Worm (Caenorhabditis elegans): ENCODE data around the gene sri-43.
A peak's percentile ranks its signal among the peaks of the same experiment; 100 is the strongest.

The sri-43 gene

DNA sequence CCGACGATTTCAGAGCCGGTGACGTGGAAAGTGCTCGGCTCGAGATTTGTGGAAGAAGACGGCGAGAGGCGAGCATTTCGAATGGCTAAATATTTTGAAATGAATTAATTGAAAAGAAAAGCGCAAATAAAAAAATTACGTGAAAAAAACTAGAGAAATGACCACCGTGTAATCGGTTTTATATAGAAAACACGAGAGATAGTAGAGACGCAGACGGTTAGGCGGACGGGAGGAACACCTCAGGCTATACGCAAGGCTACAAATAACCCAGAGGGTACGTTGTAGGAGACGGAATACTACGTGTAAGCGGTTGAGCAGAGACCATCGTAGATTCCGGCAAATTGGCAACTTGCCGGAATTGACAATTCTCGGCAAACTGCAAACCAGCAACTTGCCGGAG, 33.3 kb downstream of the sri-43 start, which contains the start of gene Y25C1A.13:
Gene Y25C1A.13, minus strand, starts transcription at position 101 of the 400 bp plus-strand sequence.
- TF ChIP-seq ama-1 (optimal IDR thresholded peaks at IDR 0.05) (no peak), ceh-18 (tag; optimal IDR thresholded peaks at IDR 0.05) (no peak), zip-5 (tag; optimal IDR thresholded peaks at IDR 0.05) (no peak), T23F11.4 (GFP tag; optimal IDR thresholded peaks at IDR 0.05) (no peak), elt-4 (tag; optimal IDR thresholded peaks at IDR 0.05) (no peak), sdc-2 (tag; optimal IDR thresholded peaks at IDR 0.05) (no peak), nfya-1 (tag; optimal IDR thresholded peaks at IDR 0.05) (no peak), lim-6 (tag; optimal IDR thresholded peaks at IDR 0.05) (no peak), odd-2 (tag; optimal IDR thresholded peaks at IDR 0.05) (no peak), C08G9.2 (tag; optimal IDR thresholded peaks at IDR 0.05) (no peak), ceh-6 (GFP tag; optimal IDR thresholded peaks at IDR 0.05) (no peak), hlh-8 (tag; optimal IDR thresholded peaks at IDR 0.05) (no peak), madf-2 (tag; optimal IDR thresholded peaks at IDR 0.05) (no peak), unc-55 (GFP tag; optimal IDR thresholded peaks at IDR 0.05) (no peak)

DNA sequence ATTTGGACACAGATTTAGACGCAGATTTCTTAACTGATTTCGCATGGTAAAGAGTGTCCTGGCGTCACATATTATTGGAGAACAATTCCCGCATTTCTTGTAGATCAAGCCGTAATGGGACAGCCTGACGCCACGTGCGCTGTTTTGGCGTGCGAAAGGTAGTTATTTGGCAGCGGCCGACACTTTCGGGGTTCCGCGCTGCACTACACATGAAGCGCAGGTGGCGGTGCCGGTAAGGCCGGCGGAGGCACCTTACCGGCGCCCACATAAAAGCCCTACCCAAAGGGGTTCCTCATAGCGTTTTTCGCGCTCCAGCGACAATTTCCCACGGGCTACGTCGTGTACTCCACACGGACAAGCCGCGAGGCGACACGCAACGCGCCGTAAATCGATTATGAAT, 34.4 kb downstream of the sri-43 start:
- TF ChIP-seq ceh-19 (GFP tag; optimal IDR thresholded peaks at IDR 0.05): no peak
- no peak for TF ChIP-seq ceh-2 (tag; optimal IDR thresholded peaks at IDR 0.05)
- TF ChIP-seq lin-11 (tag; optimal IDR thresholded peaks at IDR 0.05): no peak
- no peak for TF ChIP-seq sdc-2 (tag; optimal IDR thresholded peaks at IDR 0.05)
- TF ChIP-seq ahr-1 (tag; optimal IDR thresholded peaks at IDR 0.05): no peak
- no peak for TF ChIP-seq elt-2 (tag; optimal IDR thresholded peaks at IDR 0.05)
- TF ChIP-seq K09A11.1 (tag; optimal IDR thresholded peaks at IDR 0.05; ENCODE audit: insufficient read depth): no peak
- no peak for TF ChIP-seq ceh-9 (tag; optimal IDR thresholded peaks at IDR 0.05)
- TF ChIP-seq hlh-13 (GFP tag; optimal IDR thresholded peaks at IDR 0.05): no peak
- no peak for TF ChIP-seq madf-2 (tag; optimal IDR thresholded peaks at IDR 0.05)
- TF ChIP-seq mec-3 (tag; optimal IDR thresholded peaks at IDR 0.05; ENCODE audit: borderline replicate concordance): no peak
- TF ChIP-seq hlh-30 (tag; optimal IDR thresholded peaks at IDR 0.05; ENCODE audit: insufficient read depth): no peak
- no peak for TF ChIP-seq pat-9 (tag; optimal IDR thresholded peaks at IDR 0.05)
- no peak for TF ChIP-seq hlh-15 (tag; optimal IDR thresholded peaks at IDR 0.05)
- no peak for TF ChIP-seq ceh-24 (tag; optimal IDR thresholded peaks at IDR 0.05)
- TF ChIP-seq sox-2 (GFP tag; IDR thresholded peaks at IDR 0.05): no peak
- no peak for TF ChIP-seq rnt-1 (tag; optimal IDR thresholded peaks at IDR 0.05)

DNA sequence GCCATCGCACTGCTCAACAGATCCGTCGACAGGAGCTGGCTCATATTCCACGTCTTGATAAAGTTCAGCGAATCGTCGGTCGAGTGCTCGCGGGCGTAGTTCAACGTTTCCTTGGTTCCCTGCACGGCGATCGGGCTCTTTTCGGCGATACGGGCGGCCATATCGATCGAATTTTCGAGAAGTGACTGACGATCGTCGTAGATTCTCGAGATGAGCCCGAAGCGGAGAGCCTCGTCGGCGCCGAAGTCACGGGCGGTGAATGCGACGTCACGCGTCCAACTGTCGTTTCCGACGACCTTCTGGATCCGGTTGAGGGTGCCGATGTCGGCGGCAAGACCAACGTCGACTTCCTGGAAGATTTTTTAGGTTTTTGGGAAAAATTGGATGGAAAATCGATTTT, 34.9 kb downstream of the sri-43 start:
- TF ChIP-seq ztf-16 (tag; optimal IDR thresholded peaks at IDR 0.05) (no peak), pha-2 (tag; optimal IDR thresholded peaks at IDR 0.05) (no peak), gmeb-2 (tag; optimal IDR thresholded peaks at IDR 0.05) (no peak), tbx-7 (tag; optimal IDR thresholded peaks at IDR 0.05) (no peak), pqm-1 (tag; optimal IDR thresholded peaks at IDR 0.05) (no peak), nfya-1 (tag; optimal IDR thresholded peaks at IDR 0.05) (no peak), hlh-13 (GFP tag; optimal IDR thresholded peaks at IDR 0.05) (no peak), pat-9 (tag; optimal IDR thresholded peaks at IDR 0.05) (no peak), hlh-15 (tag; optimal IDR thresholded peaks at IDR 0.05) (no peak), ceh-31 (tag; optimal IDR thresholded peaks at IDR 0.05) (no peak), ceh-24 (tag; optimal IDR thresholded peaks at IDR 0.05) (no peak), syd-9 (tag; optimal IDR thresholded peaks at IDR 0.05) (no peak), elt-2 (tag; optimal IDR thresholded peaks at IDR 0.05) (no peak)

DNA sequence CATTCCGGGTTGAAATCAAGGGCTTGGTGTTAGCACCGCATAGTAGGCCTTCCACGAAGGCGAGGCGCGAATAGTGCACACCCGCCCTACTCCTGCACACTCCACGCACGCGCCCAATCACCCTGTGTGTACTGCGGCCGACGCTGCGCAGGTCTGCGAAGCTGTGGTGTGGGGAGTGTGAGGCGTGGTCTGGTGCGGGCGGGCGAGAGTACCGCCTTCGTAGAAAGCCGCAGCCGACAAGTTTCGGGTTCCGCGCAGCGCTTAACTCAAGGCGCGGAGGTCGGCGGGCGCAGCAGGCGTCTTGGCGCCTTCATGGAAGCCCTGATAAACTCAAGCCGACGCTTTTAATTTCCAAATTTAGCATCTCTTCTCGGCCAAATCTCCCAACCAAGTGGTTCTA, 36.4 kb downstream of the sri-43 start:
- TF ChIP-seq eyg-1 (tag; optimal IDR thresholded peaks at IDR 0.05) (no peak), ceh-34 (tag; optimal IDR thresholded peaks at IDR 0.05) (no peak), hlh-6 (tag; optimal IDR thresholded peaks at IDR 0.05) (peak; percentile 34)
